Fruit fly (Drosophila melanogaster): ENCODE results near the gene CG13014.

- no peak for TF ChIP-seq psq (optimal IDR thresholded peaks at IDR 0.05)
- no peak for TF ChIP-seq usp (GFP tag; optimal IDR thresholded peaks at IDR 0.05)
- no peak for TF ChIP-seq CG8478 (optimal IDR thresholded peaks at IDR 0.05)
- TF ChIP-seq EcR (GFP tag; optimal IDR thresholded peaks at IDR 0.05) = no peak
Measured at dm6 chrX:16547390-16547789, 40.3 kb upstream of the CG13014 start, which contains the start of gene CG9902.
